Worm (Caenorhabditis elegans) whole organism, L3 larva: ENCODE data around the gene twk-49.

Experiments used
- lin-39 ChIP-seq: fragments of 150-350 bp; optimal IDR thresholded peaks from 2 replicates; lab custom pipeline; 2018; ENCODE audit warnings: missing biosample characterization, missing genetic modification reagents, missing genetic modification characterization
- mdl-1 ChIP-seq: fragments of 150-350 bp; optimal IDR thresholded peaks from 2 replicates; lab custom pipeline; 2014; ENCODE audit warnings: missing biosample characterization, missing genetic modification characterization

DNA sequence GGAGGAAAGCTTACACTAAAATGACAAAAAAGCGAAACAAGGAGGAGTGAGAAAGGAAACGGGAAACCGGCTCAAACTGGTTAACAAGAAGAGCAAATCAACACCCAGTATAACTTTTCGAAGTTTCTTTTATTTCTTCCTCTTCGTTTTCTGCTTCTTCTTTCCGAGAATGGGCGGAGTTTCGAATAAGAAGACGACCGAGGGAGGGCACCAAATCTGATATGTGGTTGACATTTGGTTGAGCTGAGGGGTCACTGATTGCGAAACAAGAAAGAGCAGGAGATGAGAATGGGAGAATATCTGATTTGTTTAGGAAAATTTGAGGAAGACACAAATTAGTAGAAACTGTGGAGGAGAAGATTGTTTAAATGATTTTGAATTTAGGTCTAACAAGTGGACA, 358 bp downstream of the twk-49 start:
- TF ChIP-seq mdl-1 (tag; lab: Kevin White, UChicago), result no peak
- no peak for TF ChIP-seq lin-39 (tag; lab: Kevin White, UChicago)
